Worm (Caenorhabditis elegans) whole organism, L4 larva: ENCODE data around the gene dnpp-1.

Experiments used
- hif-1 ChIP-seq, 2 experiments: sonication (generic microtip); optimal IDR thresholded peaks; 2 replicates each; lab custom pipeline; 2016 to 2017; ENCODE audit warnings: missing compliant biosample characterization in 2 of 2, missing genetic modification characterization in 2 of 2, missing genetic modification reagents in 2 of 2, missing genotype in 2 of 2, mild to moderate bottlenecking in 1 of 2
- lin-39 ChIP-seq: fragments of 150-350 bp; optimal IDR thresholded peaks from 2 replicates; lab custom pipeline; 2014; ENCODE audit warnings: missing biosample characterization, missing genetic modification reagents, missing genetic modification characterization
- madf-9 ChIP-seq: fragments of 200-800 bp; sonication (Bioruptor generic); conservative IDR thresholded peaks from 2 replicates; pipeline ENCODE4 v1.3.6; 2022; ENCODE audit warnings: missing genetic modification reagents, missing genetic modification characterization, missing compliant biosample characterization
- skn-1 ChIP-seq: fragments of 150-350 bp; optimal IDR thresholded peaks from 2 replicates; lab custom pipeline; 2014; ENCODE audit warnings: missing biosample characterization, missing genetic modification characterization
- zag-1 ChIP-seq: fragments of 150-350 bp; optimal IDR thresholded peaks from 2 replicates; lab custom pipeline; 2014; ENCODE audit warnings: missing biosample characterization, missing genetic modification characterization

DNA sequence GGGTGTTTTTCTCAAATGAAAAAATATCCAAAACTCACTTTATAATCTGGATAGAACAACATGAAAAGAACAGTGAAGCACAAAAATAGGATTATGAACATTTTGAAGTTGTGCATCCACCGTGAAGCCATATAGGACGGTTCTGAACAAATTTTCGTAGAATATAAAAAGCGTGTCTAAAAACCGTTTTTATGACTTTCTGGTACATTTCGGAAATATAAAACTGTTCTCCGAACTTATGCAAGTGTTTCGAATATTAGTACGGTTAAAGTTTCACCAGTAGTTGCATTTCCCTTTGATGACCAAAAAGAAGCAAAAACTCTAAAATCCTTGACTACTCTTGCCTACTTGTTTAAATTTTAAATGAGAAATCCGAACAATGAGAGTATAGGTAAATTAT, 25.1 kb upstream of the dnpp-1 start, which contains the start of gene C28H8.8:
- TF ChIP-seq madf-9 (GFP tag; lab: Robert Waterston, UW) = no peak
- TF ChIP-seq lin-39 (tag; lab: Kevin White, UChicago) = no peak
- no peak for TF ChIP-seq zag-1 (tag; lab: Kevin White, UChicago)
- no peak for TF ChIP-seq hif-1 (tag; optimal IDR thresholded peaks at IDR 0.05; lab: Kevin White, UChicago)
- TF ChIP-seq skn-1 = no peak
